Fruit fly (Drosophila melanogaster) whole organism, prepupa: ENCODE data around the gene Cep135.

Experiments used
- CG10631 ChIP-seq: fragments of 200-800 bp; sonication (Bioruptor generic); optimal IDR thresholded peaks from 2 replicates; lab custom pipeline; 2016; ENCODE audit warnings: missing biosample characterization, missing genetic modification characterization
- CG10669 ChIP-seq: fragments of 200-800 bp; sonication (Bioruptor generic); optimal IDR thresholded peaks from 3 replicates; lab custom pipeline; 2018; ENCODE audit warnings: missing biosample characterization, mild to moderate bottlenecking, missing genetic modification characterization, moderate library complexity
- CG11294 ChIP-seq: fragments of 200-800 bp; sonication (Bioruptor generic); IDR thresholded peaks from 2 replicates; pipeline ENCODE4 v1.3.6; 2022; ENCODE audit warnings: missing biosample characterization, missing genetic modification characterization
- CG11762 ChIP-seq: fragments of 200-800 bp; sonication (Bioruptor generic); optimal IDR thresholded peaks from 3 replicates; lab custom pipeline; 2016; ENCODE audit warnings: missing biosample characterization, missing genetic modification characterization; ENCODE audit not compliant: insufficient read depth
- CG11902 ChIP-seq: fragments of 200-800 bp; sonication (Bioruptor generic); optimal IDR thresholded peaks from 3 replicates; lab custom pipeline; 2016; ENCODE audit warnings: missing biosample characterization, missing genetic modification characterization
- CG1621 ChIP-seq: fragments of 200-800 bp; sonication (Bioruptor generic); optimal IDR thresholded peaks from 3 replicates; lab custom pipeline; 2018; ENCODE audit warnings: missing biosample characterization, mild to moderate bottlenecking, missing genetic modification characterization
- CG16779 ChIP-seq: fragments of 200-800 bp; sonication (Bioruptor generic); optimal IDR thresholded peaks from 3 replicates; lab custom pipeline; 2017; ENCODE audit warnings: missing biosample characterization, mild to moderate bottlenecking, missing genetic modification characterization
- CG3032 ChIP-seq: fragments of 200-800 bp; optimal IDR thresholded peaks from 2 replicates; lab custom pipeline; 2019; ENCODE audit warnings: missing biosample characterization, mild to moderate bottlenecking, missing genetic modification characterization, moderate library complexity
- CG31627 ChIP-seq: fragments of 200-800 bp; sonication (Bioruptor generic); optimal IDR thresholded peaks from 3 replicates; lab custom pipeline; 2016; ENCODE audit warnings: missing biosample characterization, missing genetic modification characterization
- CG34406 ChIP-seq: fragments of 200-800 bp; sonication (Bioruptor generic); optimal IDR thresholded peaks from 3 replicates; lab custom pipeline; 2016; ENCODE audit warnings: missing biosample characterization, missing genetic modification characterization
- CG3919 ChIP-seq: fragments of 200-800 bp; sonication (Bioruptor generic); optimal IDR thresholded peaks from 3 replicates; lab custom pipeline; 2016; ENCODE audit warnings: missing biosample characterization, missing genetic modification characterization
- CG4318 ChIP-seq: fragments of 200-800 bp; sonication (Bioruptor generic); optimal IDR thresholded peaks from 3 replicates; lab custom pipeline; 2017; ENCODE audit warnings: missing biosample characterization, mild to moderate bottlenecking, missing genetic modification characterization
- CG6163 ChIP-seq: fragments of 200-800 bp; sonication (Bioruptor generic); IDR thresholded peaks from 3 replicates; pipeline ENCODE4 v1.3.6; 2022; ENCODE audit warnings: missing biosample characterization, missing genetic modification characterization
- CG6276 ChIP-seq: fragments of 200-800 bp; sonication (Bioruptor generic); optimal IDR thresholded peaks from 2 replicates; lab custom pipeline; 2017; ENCODE audit warnings: missing biosample characterization, mild to moderate bottlenecking, missing genetic modification characterization
- CG6808 ChIP-seq: fragments of 200-800 bp; sonication (Bioruptor generic); optimal IDR thresholded peaks from 3 replicates; lab custom pipeline; 2017; ENCODE audit warnings: missing biosample characterization, missing genetic modification characterization, mild to moderate bottlenecking, moderate library complexity, missing genetic modification reagents
- CG6854 ChIP-seq: fragments of 200-800 bp; sonication (Bioruptor generic); optimal IDR thresholded peaks from 2 replicates; lab custom pipeline; 2017; ENCODE audit warnings: missing biosample characterization, mild to moderate bottlenecking, missing genetic modification characterization
- CG7368 ChIP-seq: fragments of 200-800 bp; sonication (Bioruptor generic); optimal IDR thresholded peaks from 3 replicates; lab custom pipeline; 2016; ENCODE audit warnings: missing biosample characterization, missing genetic modification characterization
- CG8319 ChIP-seq: fragments of 200-800 bp; sonication (Bioruptor generic); optimal IDR thresholded peaks from 3 replicates; lab custom pipeline; 2016; ENCODE audit warnings: missing biosample characterization, missing genetic modification characterization
- CG8632 ChIP-seq: fragments of 200-800 bp; sonication (Bioruptor generic); optimal IDR thresholded peaks from 3 replicates; lab custom pipeline; 2016; ENCODE audit warnings: missing biosample characterization, missing genetic modification characterization
- Eip75B ChIP-seq: fragments of 200-800 bp; sonication (Bioruptor generic); optimal IDR thresholded peaks from 3 replicates; lab custom pipeline; 2016; ENCODE audit warnings: missing biosample characterization, missing genetic modification characterization
- Eip78C ChIP-seq: fragments of 200-800 bp; sonication (Bioruptor generic); peaks from one replicate; lab custom pipeline; 2016; ENCODE audit warnings: missing biosample characterization, missing genetic modification characterization
- Ets21C ChIP-seq: fragments of 200-800 bp; sonication (Bioruptor generic); optimal IDR thresholded peaks from 3 replicates; lab custom pipeline; 2016; ENCODE audit warnings: missing biosample characterization, missing genetic modification characterization
- Ets96B ChIP-seq: fragments of 200-800 bp; optimal IDR thresholded peaks from 2 replicates; lab custom pipeline; 2019; ENCODE audit warnings: missing biosample characterization, mild to moderate bottlenecking, missing genetic modification characterization, moderate library complexity
- Gug ChIP-seq: fragments of 200-800 bp; sonication (Bioruptor generic); IDR thresholded peaks from 2 replicates; pipeline ENCODE4 v1.3.6; 2022; ENCODE audit warnings: missing biosample characterization, missing genetic modification characterization
- Hr38 ChIP-seq: sonication (Bioruptor generic); optimal IDR thresholded peaks from 2 replicates; lab custom pipeline; 2016; ENCODE audit warnings: missing biosample characterization, missing genetic modification characterization
- Hr39 ChIP-seq: fragments of 200-800 bp; sonication (Bioruptor generic); optimal IDR thresholded peaks from 2 replicates; lab custom pipeline; 2016; ENCODE audit warnings: missing biosample characterization, missing genetic modification characterization
- Hr4 ChIP-seq: fragments of 200-800 bp; sonication (Bioruptor generic); optimal IDR thresholded peaks from 3 replicates; lab custom pipeline; 2016; ENCODE audit warnings: missing biosample characterization, missing genetic modification characterization
- Lpt ChIP-seq: fragments of 200-800 bp; sonication (Bioruptor generic); optimal IDR thresholded peaks from 3 replicates; lab custom pipeline; 2016; ENCODE audit warnings: missing biosample characterization, missing genetic modification characterization
- Met ChIP-seq: fragments of 200-800 bp; sonication (Bioruptor generic); optimal IDR thresholded peaks from 3 replicates; lab custom pipeline; 2016; ENCODE audit warnings: missing biosample characterization, missing genetic modification characterization
- OdsH ChIP-seq: fragments of 200-800 bp; sonication (Bioruptor generic); optimal IDR thresholded peaks from 3 replicates; lab custom pipeline; 2016; ENCODE audit warnings: missing biosample characterization, missing genetic modification characterization
- Smox ChIP-seq: fragments of 200-800 bp; sonication (Bioruptor generic); optimal IDR thresholded peaks from 3 replicates; lab custom pipeline; 2016; ENCODE audit warnings: missing biosample characterization, missing genetic modification characterization
- Sox102F ChIP-seq: fragments of 200-800 bp; sonication (Bioruptor generic); optimal IDR thresholded peaks from 2 replicates; lab custom pipeline; 2016; ENCODE audit warnings: missing biosample characterization, mild to moderate bottlenecking, missing genetic modification characterization
- Sox14 ChIP-seq: fragments of 200-800 bp; sonication (Bioruptor generic); optimal IDR thresholded peaks from 3 replicates; lab custom pipeline; 2016; ENCODE audit warnings: missing biosample characterization, missing genetic modification characterization
- Sox15 ChIP-seq: fragments of 200-800 bp; sonication (Bioruptor generic); optimal IDR thresholded peaks from 3 replicates; lab custom pipeline; 2016; ENCODE audit warnings: missing biosample characterization, missing genetic modification characterization
- achi ChIP-seq: fragments of 200-800 bp; sonication (Bioruptor generic); optimal IDR thresholded peaks from 3 replicates; lab custom pipeline; 2016; ENCODE audit warnings: missing biosample characterization, missing genetic modification characterization
- acj6 ChIP-seq: fragments of 200-800 bp; sonication (Bioruptor generic); optimal IDR thresholded peaks from 3 replicates; lab custom pipeline; 2016; ENCODE audit warnings: missing biosample characterization, missing genetic modification characterization
- cyc ChIP-seq: fragments of 200-800 bp; sonication (Bioruptor generic); optimal IDR thresholded peaks from 3 replicates; lab custom pipeline; 2016; ENCODE audit warnings: missing biosample characterization, missing genetic modification characterization
- dac ChIP-seq: fragments of 200-800 bp; sonication (Bioruptor generic); optimal IDR thresholded peaks from 2 replicates; lab custom pipeline; 2017; ENCODE audit warnings: missing biosample characterization, mild to moderate bottlenecking, missing genetic modification characterization
- dsx ChIP-seq: fragments of 200-800 bp; optimal IDR thresholded peaks from 3 replicates; lab custom pipeline; 2019; ENCODE audit warnings: missing biosample characterization, mild to moderate bottlenecking, missing genetic modification characterization, moderate library complexity; ENCODE audit not compliant: poor library complexity, severe bottlenecking
- eg ChIP-seq: fragments of 200-800 bp; sonication (Bioruptor generic); IDR thresholded peaks from 3 replicates; pipeline ENCODE4 v1.3.6; 2022; ENCODE audit warnings: missing biosample characterization, missing genetic modification characterization
- fd59A ChIP-seq: fragments of 200-800 bp; sonication (Bioruptor generic); optimal IDR thresholded peaks from 2 replicates; lab custom pipeline; 2017; ENCODE audit warnings: missing biosample characterization, mild to moderate bottlenecking, missing genetic modification characterization, missing genetic modification reagents
- fkh ChIP-seq: fragments of 200-800 bp; sonication (Bioruptor generic); optimal IDR thresholded peaks from 3 replicates; lab custom pipeline; 2017; ENCODE audit warnings: missing biosample characterization, mild to moderate bottlenecking, missing genetic modification characterization, moderate library complexity
- lz ChIP-seq: fragments of 200-800 bp; sonication (Bioruptor generic); optimal IDR thresholded peaks from 3 replicates; lab custom pipeline; 2016; ENCODE audit warnings: missing biosample characterization, missing genetic modification characterization
- net ChIP-seq: fragments of 200-800 bp; sonication (Bioruptor generic); optimal IDR thresholded peaks from 3 replicates; lab custom pipeline; 2016; ENCODE audit warnings: missing biosample characterization, missing genetic modification characterization
- pdm3 ChIP-seq: fragments of 200-800 bp; sonication (Bioruptor generic); optimal IDR thresholded peaks from 3 replicates; lab custom pipeline; 2016; ENCODE audit warnings: missing biosample characterization, missing genetic modification characterization
- salr ChIP-seq, 2 experiments: fragments of 200-800 bp; sonication (Bioruptor generic); optimal IDR thresholded peaks; 3 replicates each; lab custom pipeline; 2016 to 2018; ENCODE audit warnings: missing biosample characterization in 2 of 2, missing genetic modification characterization in 2 of 2, mild to moderate bottlenecking in 1 of 2
- spab ChIP-seq: fragments of 200-800 bp; sonication (Bioruptor generic); optimal IDR thresholded peaks from 2 replicates; lab custom pipeline; 2017; ENCODE audit warnings: missing biosample characterization, mild to moderate bottlenecking, missing genetic modification characterization, missing genetic modification reagents
- ss ChIP-seq, 2 experiments: fragments of 200-800 bp; sonication (Bioruptor generic); optimal IDR thresholded peaks; 2 replicates in 1 of 2; 3 replicates in 1 of 2; lab custom pipeline; 2017 to 2018; ENCODE audit warnings: mild to moderate bottlenecking in 2 of 2, missing biosample characterization in 2 of 2, missing genetic modification characterization in 2 of 2, moderate library complexity in 1 of 2
- topi ChIP-seq: fragments of 200-800 bp; sonication (Bioruptor generic); optimal IDR thresholded peaks from 3 replicates; lab custom pipeline; 2016; ENCODE audit warnings: missing biosample characterization, missing genetic modification characterization

Cep135 gene

dm6 chr3L:15174086-15174485 lies 57.5 kb downstream of the Cep135 start (continued):
- TF ChIP-seq lz (GFP tag; lab: Kevin White, UChicago): no peak
- peak; percentile 21 for TF ChIP-seq Eip75B (GFP tag; lab: Kevin White, UChicago)
- TF ChIP-seq spab (GFP tag; lab: Kevin White, UChicago): peak; percentile 77
- no peak for TF ChIP-seq CG4318 (GFP tag; lab: Kevin White, UChicago)
- peak; percentile 58 for TF ChIP-seq CG10669 (GFP tag; lab: Kevin White, UChicago)
- TF ChIP-seq CG3032: peak; percentile 81
- TF ChIP-seq CG11902: peak; percentile 44
- TF ChIP-seq Hr4 (GFP tag; lab: Kevin White, UChicago): no peak
- peak; percentile 91 for TF ChIP-seq Ets96B (tag; lab: Kevin White, UChicago)
- TF ChIP-seq dac (GFP tag; lab: Kevin White, UChicago): no peak
- no peak for TF ChIP-seq Hr38 (GFP tag; lab: Kevin White, UChicago)
- no peak for TF ChIP-seq eg (GFP tag; lab: Robert Waterston, UW)
- peak; percentile 41 for TF ChIP-seq CG8319
- peak; percentile 72 for TF ChIP-seq acj6 (GFP tag; lab: Kevin White, UChicago)
- no peak for TF ChIP-seq Gug
- TF ChIP-seq Met (GFP tag; lab: Kevin White, UChicago): peak; percentile 58
- peak; percentile 80 for TF ChIP-seq CG10631 (GFP tag; lab: Kevin White, UChicago)
- TF ChIP-seq CG11762 (GFP tag; lab: Kevin White, UChicago): no peak
- no peak for TF ChIP-seq CG11294 (GFP tag; lab: Robert Waterston, UW)
- peak; percentile 51 for TF ChIP-seq net (GFP tag; lab: Kevin White, UChicago)
- TF ChIP-seq Sox102F (GFP tag; lab: Kevin White, UChicago): peak; percentile 19
- TF ChIP-seq CG6808: peak; percentile 57
- peak; percentile 56 to 69 for TF ChIP-seq ss (GFP tag; optimal IDR thresholded peaks at IDR 0.05; lab: Kevin White, UChicago)
- TF ChIP-seq CG1621 (tag; lab: Kevin White, UChicago): peak; percentile 38
- peak; percentile 33 for TF ChIP-seq CG7368 (GFP tag; lab: Kevin White, UChicago)
- TF ChIP-seq OdsH (GFP tag; lab: Kevin White, UChicago): peak; percentile 66
- no peak for TF ChIP-seq Lpt
- TF ChIP-seq pdm3: peak; percentile 16
- TF ChIP-seq salr (GFP tag; optimal IDR thresholded peaks at IDR 0.05; lab: Kevin White, UChicago): peak; percentile 3 to 7
- TF ChIP-seq CG6276: no peak
- peak; percentile 44 for TF ChIP-seq Sox14
- peak; percentile 40 for TF ChIP-seq Smox
- no peak for TF ChIP-seq Ets21C (GFP tag; lab: Kevin White, UChicago)
- TF ChIP-seq cyc (GFP tag; lab: Kevin White, UChicago): peak; percentile 12
- TF ChIP-seq CG6163 (GFP tag; lab: Robert Waterston, UW): no peak
- peak; percentile 78 for TF ChIP-seq achi (GFP tag; lab: Kevin White, UChicago)

dm6 chr3L:15174823-15175222 lies 58.3 kb downstream of the Cep135 start:
- TF ChIP-seq fkh (GFP tag; lab: Kevin White, UChicago) (no peak), CG3032 (peak; percentile 38), CG7368 (GFP tag; lab: Kevin White, UChicago) (no peak), dac (GFP tag; lab: Kevin White, UChicago) (no peak), topi (GFP tag; lab: Kevin White, UChicago) (no peak), Met (GFP tag; lab: Kevin White, UChicago) (no peak), Hr39 (GFP tag; lab: Kevin White, UChicago) (no peak), CG31627 (no peak), CG11294 (GFP tag; lab: Robert Waterston, UW) (no peak), CG6808 (no peak), pdm3 (no peak), dsx (peak; percentile 24), Ets96B (tag; lab: Kevin White, UChicago) (peak; percentile 50), CG34406 (GFP tag; lab: Kevin White, UChicago) (peak; percentile 48), CG1621 (tag; lab: Kevin White, UChicago) (no peak), achi (GFP tag; lab: Kevin White, UChicago) (no peak), Sox15 (GFP tag; lab: Kevin White, UChicago) (no peak), Eip78C (GFP tag; lab: Kevin White, UChicago) (peak; percentile 59), cyc (GFP tag; lab: Kevin White, UChicago) (no peak), CG10631 (GFP tag; lab: Kevin White, UChicago) (peak; percentile 1), net (GFP tag; lab: Kevin White, UChicago) (no peak), acj6 (GFP tag; lab: Kevin White, UChicago) (peak; percentile 15), CG6854 (GFP tag; lab: Kevin White, UChicago) (no peak), CG3919 (GFP tag; lab: Kevin White, UChicago) (no peak), fd59A (GFP tag; lab: Kevin White, UChicago) (no peak), CG16779 (tag; lab: Kevin White, UChicago) (no peak), eg (GFP tag; lab: Robert Waterston, UW) (no peak), ss (GFP tag; optimal IDR thresholded peaks at IDR 0.05; lab: Kevin White, UChicago) (no peak), CG8632 (GFP tag; lab: Kevin White, UChicago) (peak; percentile 2), lz (GFP tag; lab: Kevin White, UChicago) (no peak)
